Worm (Caenorhabditis elegans): ENCODE measurements around the gene srx-64.

Gene srx-64

DNA sequence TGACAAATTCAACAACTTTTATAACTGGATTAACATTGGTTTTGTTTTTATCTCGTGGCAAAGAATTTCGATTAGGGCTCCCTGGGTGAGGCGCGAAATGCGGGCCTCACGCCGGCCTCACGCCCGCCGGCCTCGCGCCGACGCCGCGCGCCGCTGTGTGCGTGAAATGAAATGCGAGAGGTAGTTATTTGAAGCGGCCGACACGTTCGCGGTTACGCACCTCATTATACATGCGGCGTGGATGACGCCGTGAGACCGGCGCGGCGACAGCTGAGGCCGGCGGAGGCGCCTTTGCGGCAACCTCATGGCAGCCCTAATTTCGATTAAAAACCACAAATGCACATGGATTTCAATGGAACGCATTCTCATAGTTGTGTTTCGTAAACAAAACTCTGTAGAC is 1.7 kb upstream of the srx-64 start:
- TF ChIP-seq cog-1 (tag; optimal IDR thresholded peaks at IDR 0.05) = no peak
- 0 out of 2 replicates have a peak, but pooled peaks have one; percentile 42 for TF ChIP-seq klf-2 (GFP tag; conservative IDR thresholded peaks at IDR 0.05)

ce11 chrV:3931326-3931725 is 2.1 kb downstream of the srx-64 start, which contains the start of gene srx-63:
Gene srx-63 (plus strand): TSS chrV:3931626.
- TF ChIP-seq tab-1 (GFP tag; IDR thresholded peaks at IDR 0.05) (no peak), med-1 (GFP tag; optimal IDR thresholded peaks at IDR 0.05; ENCODE audit: insufficient read depth) (no peak), T22C8.4 (GFP tag; IDR thresholded peaks at IDR 0.05) (no peak), klf-2 (GFP tag; conservative IDR thresholded peaks at IDR 0.05) (no peak), ztf-29 (GFP tag; IDR thresholded peaks at IDR 0.05) (no peak), ztf-23 (GFP tag; IDR thresholded peaks at IDR 0.05) (no peak), flt-1 (GFP tag; IDR thresholded peaks at IDR 0.05) (no peak), cog-1 (tag; optimal IDR thresholded peaks at IDR 0.05) (no peak), ref-1 (GFP tag; conservative IDR thresholded peaks at IDR 0.05) (no peak)

DNA sequence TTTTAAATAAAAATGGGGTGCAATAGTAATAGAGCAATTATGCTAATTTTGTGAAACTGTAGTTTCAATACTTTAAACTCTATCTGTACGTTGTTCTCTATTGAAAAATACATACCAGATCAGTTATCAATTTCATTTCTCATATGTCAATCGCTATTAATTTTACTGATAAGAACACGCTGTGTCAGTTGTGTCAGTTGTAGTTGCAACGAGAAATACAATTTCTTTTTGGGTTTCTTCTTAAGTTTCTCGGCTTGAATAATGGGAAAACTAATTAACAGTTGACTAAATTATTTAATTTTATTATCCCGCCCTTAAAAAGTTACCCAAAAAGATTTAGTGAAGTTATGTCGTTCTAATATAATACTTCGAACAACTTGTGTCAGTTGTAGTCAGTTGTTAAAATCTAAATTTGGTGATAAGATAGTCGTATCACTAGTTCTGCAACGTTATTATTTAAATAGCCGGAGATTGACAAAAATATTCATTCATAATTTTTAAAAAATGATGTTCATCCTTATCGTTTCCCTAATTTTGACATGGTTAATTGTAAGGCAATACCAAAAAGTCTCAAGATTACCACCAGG is 6.8 kb downstream of the srx-64 start, which contains the start of gene cyp-35A5:
TSS of gene cyp-35A5 (plus strand) at position 435 of the 587 bp plus-strand sequence.
- no peak for TF ChIP-seq med-1 (GFP tag; optimal IDR thresholded peaks at IDR 0.05; ENCODE audit: insufficient read depth)
- no peak for TF ChIP-seq ref-1 (GFP tag; conservative IDR thresholded peaks at IDR 0.05)
- TF ChIP-seq tab-1 (GFP tag; IDR thresholded peaks at IDR 0.05) = no peak
- TF ChIP-seq flt-1 (GFP tag; IDR thresholded peaks at IDR 0.05) = no peak
- TF ChIP-seq cog-1 (tag; optimal IDR thresholded peaks at IDR 0.05) = no peak
- no peak for TF ChIP-seq T22C8.4 (GFP tag; IDR thresholded peaks at IDR 0.05)
- no peak for TF ChIP-seq ztf-29 (GFP tag; IDR thresholded peaks at IDR 0.05)
- TF ChIP-seq klf-2 (GFP tag; conservative IDR thresholded peaks at IDR 0.05) = no peak
- TF ChIP-seq ztf-23 (GFP tag; IDR thresholded peaks at IDR 0.05) = no peak

DNA sequence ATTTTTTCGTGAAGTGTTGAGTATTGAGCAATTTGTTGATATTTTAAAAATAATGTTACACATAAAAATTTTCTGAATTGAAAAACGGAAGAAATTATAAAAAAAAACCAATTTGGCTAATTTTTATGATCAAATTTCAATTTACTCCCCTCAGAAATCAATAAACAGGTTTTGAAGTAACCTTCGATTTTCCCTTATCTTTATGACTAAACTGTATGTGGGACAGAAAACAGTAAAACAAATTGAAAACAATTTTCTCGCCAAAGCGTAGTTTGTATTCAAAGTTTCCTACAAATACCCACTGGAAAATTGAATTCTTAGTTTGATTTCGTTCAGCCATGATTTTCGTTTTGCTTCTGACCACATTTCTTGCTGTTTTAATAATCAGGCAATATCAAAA is 9.6 kb downstream of the srx-64 start, which contains the start of gene cyp-35B1:
TSS of gene cyp-35B1 (plus strand) at position 244 of the 400 bp plus-strand sequence.
- TF ChIP-seq ztf-29 (GFP tag; IDR thresholded peaks at IDR 0.05) (no peak), cog-1 (tag; optimal IDR thresholded peaks at IDR 0.05) (no peak), klf-2 (GFP tag; conservative IDR thresholded peaks at IDR 0.05) (no peak), ref-1 (GFP tag; conservative IDR thresholded peaks at IDR 0.05) (no peak), ztf-23 (GFP tag; IDR thresholded peaks at IDR 0.05) (no peak), med-1 (GFP tag; optimal IDR thresholded peaks at IDR 0.05; ENCODE audit: insufficient read depth) (no peak)

DNA sequence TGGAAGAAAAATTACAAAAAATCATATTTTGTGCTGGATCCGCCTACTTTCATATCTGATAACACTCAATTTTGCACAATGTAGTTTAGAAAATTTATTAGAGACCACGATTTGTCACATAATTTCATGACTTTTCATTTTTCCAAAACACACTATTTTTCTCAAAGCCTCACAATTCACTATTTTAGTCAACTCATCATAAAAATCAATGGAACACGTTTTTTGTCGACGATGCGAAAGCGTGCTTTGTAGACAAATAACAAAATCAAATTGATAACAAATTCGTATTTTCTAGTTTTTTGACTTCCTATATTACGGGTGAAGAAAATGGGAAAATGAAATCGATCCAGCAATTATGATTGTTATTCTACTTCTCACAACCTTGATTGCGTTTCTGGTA is 12.7 kb downstream of the srx-64 start, which contains the start of gene cyp-35B2:
TSS of gene cyp-35B2 (plus strand) at position 301 of the 400 bp plus-strand sequence.
- TF ChIP-seq flt-1 (GFP tag; IDR thresholded peaks at IDR 0.05) (no peak), ztf-23 (GFP tag; IDR thresholded peaks at IDR 0.05) (no peak), ref-1 (GFP tag; conservative IDR thresholded peaks at IDR 0.05) (no peak), klf-2 (GFP tag; conservative IDR thresholded peaks at IDR 0.05) (no peak)

ce11 chrV:3943364-3943763 is 14.2 kb downstream of the srx-64 start:
- no peak for TF ChIP-seq cog-1 (tag; optimal IDR thresholded peaks at IDR 0.05)
- TF ChIP-seq ztf-29 (GFP tag; IDR thresholded peaks at IDR 0.05) = no peak
- no peak for TF ChIP-seq flt-1 (GFP tag; IDR thresholded peaks at IDR 0.05)
- no peak for TF ChIP-seq klf-2 (GFP tag; conservative IDR thresholded peaks at IDR 0.05)
- TF ChIP-seq ref-1 (GFP tag; conservative IDR thresholded peaks at IDR 0.05) = no peak
- TF ChIP-seq T22C8.4 (GFP tag; IDR thresholded peaks at IDR 0.05) = no peak
- no peak for TF ChIP-seq ztf-23 (GFP tag; IDR thresholded peaks at IDR 0.05)
- TF ChIP-seq med-1 (GFP tag; optimal IDR thresholded peaks at IDR 0.05; ENCODE audit: insufficient read depth) = no peak
- TF ChIP-seq tab-1 (GFP tag; IDR thresholded peaks at IDR 0.05) = no peak

- TF ChIP-seq T22C8.4 (GFP tag; IDR thresholded peaks at IDR 0.05) (no peak), cog-1 (tag; optimal IDR thresholded peaks at IDR 0.05) (no peak), ztf-23 (GFP tag; IDR thresholded peaks at IDR 0.05) (no peak)
Observed at ce11 chrV:3945053-3945452, 15.9 kb downstream of the srx-64 start, which contains the start of gene cyp-35B3. Gene cyp-35B3 (plus strand): TSS chrV:3945353.

ce11 chrV:3949723-3950122 is 20.5 kb downstream of the srx-64 start, which contains the start of gene dach-1:
Gene dach-1 (plus strand): TSS chrV:3950023.
- TF ChIP-seq cog-1 (tag; optimal IDR thresholded peaks at IDR 0.05) (no peak), klf-2 (GFP tag; conservative IDR thresholded peaks at IDR 0.05) (no peak), ztf-29 (GFP tag; IDR thresholded peaks at IDR 0.05) (no peak), med-1 (GFP tag; optimal IDR thresholded peaks at IDR 0.05; ENCODE audit: insufficient read depth) (no peak), ztf-23 (GFP tag; IDR thresholded peaks at IDR 0.05) (no peak), T22C8.4 (GFP tag; IDR thresholded peaks at IDR 0.05) (no peak), tab-1 (GFP tag; IDR thresholded peaks at IDR 0.05) (no peak), ref-1 (GFP tag; conservative IDR thresholded peaks at IDR 0.05) (no peak), flt-1 (GFP tag; IDR thresholded peaks at IDR 0.05) (no peak)

ce11 chrV:3953739-3954138 is 24.5 kb downstream of the srx-64 start, which contains the start of gene str-247:
Gene str-247 (plus strand): TSS chrV:3954039.
- TF ChIP-seq med-1 (GFP tag; optimal IDR thresholded peaks at IDR 0.05; ENCODE audit: insufficient read depth) = no peak
- TF ChIP-seq ztf-29 (GFP tag; IDR thresholded peaks at IDR 0.05) = no peak
- TF ChIP-seq tab-1 (GFP tag; IDR thresholded peaks at IDR 0.05) = no peak
- no peak for TF ChIP-seq flt-1 (GFP tag; IDR thresholded peaks at IDR 0.05)
- TF ChIP-seq ref-1 (GFP tag; conservative IDR thresholded peaks at IDR 0.05) = no peak
- TF ChIP-seq ztf-23 (GFP tag; IDR thresholded peaks at IDR 0.05) = no peak

ce11 chrV:3957608-3958007 is 28.4 kb downstream of the srx-64 start, which contains the start of gene cyp-34A5:
Gene cyp-34A5 (minus strand): TSS chrV:3957708.
- no peak for TF ChIP-seq T22C8.4 (GFP tag; IDR thresholded peaks at IDR 0.05)
- no peak for TF ChIP-seq flt-1 (GFP tag; IDR thresholded peaks at IDR 0.05)
- no peak for TF ChIP-seq med-1 (GFP tag; optimal IDR thresholded peaks at IDR 0.05; ENCODE audit: insufficient read depth)
- TF ChIP-seq cog-1 (tag; optimal IDR thresholded peaks at IDR 0.05) = no peak
- TF ChIP-seq klf-2 (GFP tag; conservative IDR thresholded peaks at IDR 0.05) = no peak
- TF ChIP-seq ztf-29 (GFP tag; IDR thresholded peaks at IDR 0.05) = no peak
- no peak for TF ChIP-seq ref-1 (GFP tag; conservative IDR thresholded peaks at IDR 0.05)
- TF ChIP-seq ztf-23 (GFP tag; IDR thresholded peaks at IDR 0.05) = no peak
- TF ChIP-seq tab-1 (GFP tag; IDR thresholded peaks at IDR 0.05) = no peak
